Worm (Caenorhabditis elegans): ENCODE measurements around the gene pals-29.

The pals-29 gene

DNA sequence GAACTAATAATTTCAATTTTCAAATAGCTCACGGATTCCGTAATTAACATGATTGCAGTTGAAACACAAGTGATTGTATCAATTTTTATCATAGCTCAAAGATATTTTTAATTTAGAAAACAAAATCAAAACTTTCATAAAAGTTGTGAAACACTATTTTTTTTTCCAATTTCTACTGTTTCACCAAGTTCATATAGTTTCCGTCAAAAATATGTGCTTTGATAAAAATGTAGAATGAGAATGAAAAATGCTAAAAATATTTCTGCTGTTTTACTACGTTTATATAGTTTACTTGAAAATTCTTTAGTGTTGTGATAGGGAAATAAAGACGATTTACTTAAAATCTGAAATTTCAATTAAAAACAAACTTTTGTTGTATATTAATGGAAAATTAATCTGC is 46.9 kb downstream of the pals-29 start (continued):
- TF ChIP-seq unc-62 (GFP tag; optimal IDR thresholded peaks at IDR 0.05), result no peak

DNA sequence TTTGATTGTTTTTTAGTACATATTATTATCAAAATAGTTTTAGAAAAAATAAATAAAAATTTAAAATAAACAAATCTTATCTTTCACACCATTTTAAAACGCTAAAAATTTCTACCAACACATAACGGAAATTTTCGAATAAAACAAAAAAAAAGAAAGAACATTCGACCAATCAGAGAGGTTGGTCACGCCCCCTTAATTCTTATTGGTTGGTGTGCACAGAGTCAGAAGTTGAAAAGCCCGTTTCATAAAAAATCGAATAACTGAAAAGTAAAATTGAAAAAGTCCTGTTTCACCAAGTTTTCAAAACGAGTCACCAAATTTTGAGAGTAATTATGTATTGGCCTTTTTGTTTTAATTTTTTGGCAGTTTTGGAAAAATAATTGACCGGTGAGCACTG is 51.3 kb downstream of the pals-29 start:
- TF ChIP-seq lir-1 (GFP tag; conservative IDR thresholded peaks at IDR 0.05) (no peak), ama-1 (optimal IDR thresholded peaks at IDR 0.05) (no peak), ama-1 (GFP tag; optimal IDR thresholded peaks at IDR 0.05) (no peak), F22D6.2 (tag; optimal IDR thresholded peaks at IDR 0.05) (no peak), lin-40 (tag; optimal IDR thresholded peaks at IDR 0.05) (no peak), snpc-4 (GFP tag; optimal IDR thresholded peaks at IDR 0.05) (no peak), snpc-4 (tag; optimal IDR thresholded peaks at IDR 0.05) (peak in 1 of 4 experiments; percentile 10), F39B2.1 (GFP tag; IDR thresholded peaks at IDR 0.05) (no peak), repo-1 (tag; optimal IDR thresholded peaks at IDR 0.05) (no peak), mes-4 (tag; optimal IDR thresholded peaks at IDR 0.05) (no peak)

Data from whole organism, young adult.